Worm (Caenorhabditis elegans): ENCODE results near the gene unc-7.

The unc-7 gene

DNA sequence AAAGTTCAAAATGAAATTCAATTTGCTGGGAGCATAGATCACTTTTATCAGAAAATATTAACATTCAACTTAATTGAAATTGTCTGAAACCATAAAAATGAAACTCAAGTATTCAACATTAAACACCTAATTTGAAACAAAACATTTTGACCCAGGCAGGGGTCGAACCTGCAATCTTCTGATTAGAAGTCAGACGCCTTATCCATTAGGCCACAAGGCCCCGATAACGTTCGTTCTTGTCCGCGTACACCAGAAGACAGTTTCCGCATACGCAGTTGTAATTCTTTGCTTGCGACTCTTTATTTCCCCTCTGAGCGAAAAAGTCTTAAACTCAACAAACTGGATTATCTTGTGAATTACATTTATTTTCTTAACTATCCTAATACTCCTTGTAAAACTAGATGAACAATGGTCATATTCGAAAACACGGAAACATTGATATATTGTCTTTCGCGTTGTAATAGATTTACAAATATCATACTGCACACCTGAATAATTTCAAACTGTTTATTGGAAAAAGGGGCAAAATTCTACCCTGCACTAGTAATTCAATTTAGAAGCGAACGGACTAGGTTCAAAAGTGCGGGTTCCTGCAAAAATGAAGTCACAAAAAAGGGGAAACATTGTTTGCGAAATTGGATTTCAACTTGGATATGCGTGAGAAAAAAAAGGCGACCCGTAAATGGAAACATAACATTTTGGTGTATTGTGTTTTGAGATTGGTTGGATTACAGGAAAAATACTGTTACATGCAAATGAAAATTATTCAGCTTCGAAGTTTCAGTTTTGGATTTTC, 927 bp downstream of the unc-7 start (continued):
- peak; percentile 75 for TF ChIP-seq mes-2 (tag; optimal IDR thresholded peaks at IDR 0.05; ENCODE audit: poor library complexity, severe bottlenecking)
- TF ChIP-seq pha-4 (GFP tag; IDR thresholded peaks at IDR 0.05): no peak; the same call in 1 of the 2 replicates
- TF ChIP-seq pha-4 (tag; optimal IDR thresholded peaks at IDR 0.05): no peak
- peak in 1 of 2 experiments; percentile 33 for TF ChIP-seq lsy-2 (tag; optimal IDR thresholded peaks at IDR 0.05)
- no peak for TF ChIP-seq sdz-12 (GFP tag; optimal IDR thresholded peaks at IDR 0.05)
- TF ChIP-seq lim-7 (GFP tag; IDR thresholded peaks at IDR 0.05): peak; percentile 86
- TF ChIP-seq nhr-11 (tag; optimal IDR thresholded peaks at IDR 0.05): no peak
- peak; percentile 49; the same call in 1 of the 2 replicates for TF ChIP-seq hmg-1.1 (GFP tag; IDR thresholded peaks at IDR 0.05)
- no peak for TF ChIP-seq spr-3 (GFP tag; optimal IDR thresholded peaks at IDR 0.05)
- no peak for TF ChIP-seq nhr-48 (tag; optimal IDR thresholded peaks at IDR 0.05)
- no peak for TF ChIP-seq mxl-3 (GFP tag; optimal IDR thresholded peaks at IDR 0.05)
- TF ChIP-seq mxl-2 (GFP tag; conservative IDR thresholded peaks at IDR 0.05): peak; percentile 67; the same call in 1 of the 2 replicates
- TF ChIP-seq skn-1 (tag; optimal IDR thresholded peaks at IDR 0.05): no peak
- TF ChIP-seq daf-12 (tag; optimal IDR thresholded peaks at IDR 0.05): no peak
- peak; percentile 89 for TF ChIP-seq snpc-1.2 (GFP tag; IDR thresholded peaks at IDR 0.05)
- TF ChIP-seq nhr-28 (tag; optimal IDR thresholded peaks at IDR 0.05): no peak
- TF ChIP-seq egl-43 (GFP tag; IDR thresholded peaks at IDR 0.05): peak; percentile 78
- TF ChIP-seq F26F4.8 (GFP tag; conservative IDR thresholded peaks at IDR 0.05): peak; percentile 75
- no peak for TF ChIP-seq ceh-32 (tag; optimal IDR thresholded peaks at IDR 0.05; ENCODE audit: poor library complexity)
- peak; percentile 83; the same call in 1 of the 2 replicates for TF ChIP-seq arid-1 (GFP tag; conservative IDR thresholded peaks at IDR 0.05)
- TF ChIP-seq zag-1 (tag; optimal IDR thresholded peaks at IDR 0.05): no peak
- TF ChIP-seq tag-97 (GFP tag; IDR thresholded peaks at IDR 0.05): no peak
- no peak for TF ChIP-seq nhr-76 (tag; optimal IDR thresholded peaks at IDR 0.05)
- TF ChIP-seq D1046.2 (GFP tag; IDR thresholded peaks at IDR 0.05): peak; percentile 76; the same call in 1 of the 2 replicates
- TF ChIP-seq tra-1 (GFP tag; IDR thresholded peaks at IDR 0.05): 0 out of 2 replicates have a peak, but pooled peaks have one; percentile 56
- TF ChIP-seq ceh-28 (tag; optimal IDR thresholded peaks at IDR 0.05): no peak
- no peak for TF ChIP-seq unc-62 (GFP tag; optimal IDR thresholded peaks at IDR 0.05 in 1 of 2)
- TF ChIP-seq unc-62 (tag; optimal IDR thresholded peaks at IDR 0.05): no peak

DNA sequence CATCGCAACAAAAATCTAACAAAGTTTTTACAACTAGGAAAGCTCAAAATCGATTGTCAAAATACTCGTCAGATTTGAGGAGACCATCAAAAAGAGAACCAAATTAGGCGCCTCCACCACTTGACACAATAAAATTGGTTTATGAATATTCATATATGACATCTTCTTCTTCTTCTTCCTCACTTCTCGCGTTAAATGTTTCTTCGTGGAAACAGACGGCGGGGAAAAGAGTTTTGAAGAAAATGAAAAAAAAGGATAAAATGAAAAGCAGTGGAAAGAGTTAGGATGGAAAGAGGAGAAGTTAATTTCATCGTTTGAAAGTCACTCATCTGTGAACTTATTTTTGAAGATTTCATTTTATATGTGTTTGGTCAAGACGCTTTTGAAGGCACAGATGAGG, 12.6 kb downstream of the unc-7 start:
- TF ChIP-seq spr-1 (tag; optimal IDR thresholded peaks at IDR 0.05) (no peak), nhr-102 (tag; optimal IDR thresholded peaks at IDR 0.05) (no peak), fkh-10 (GFP tag; optimal IDR thresholded peaks at IDR 0.05) (no peak), sdz-12 (GFP tag; optimal IDR thresholded peaks at IDR 0.05) (no peak), tag-97 (GFP tag; IDR thresholded peaks at IDR 0.05) (no peak), dpl-1 (GFP tag; optimal IDR thresholded peaks at IDR 0.05) (no peak)

DNA sequence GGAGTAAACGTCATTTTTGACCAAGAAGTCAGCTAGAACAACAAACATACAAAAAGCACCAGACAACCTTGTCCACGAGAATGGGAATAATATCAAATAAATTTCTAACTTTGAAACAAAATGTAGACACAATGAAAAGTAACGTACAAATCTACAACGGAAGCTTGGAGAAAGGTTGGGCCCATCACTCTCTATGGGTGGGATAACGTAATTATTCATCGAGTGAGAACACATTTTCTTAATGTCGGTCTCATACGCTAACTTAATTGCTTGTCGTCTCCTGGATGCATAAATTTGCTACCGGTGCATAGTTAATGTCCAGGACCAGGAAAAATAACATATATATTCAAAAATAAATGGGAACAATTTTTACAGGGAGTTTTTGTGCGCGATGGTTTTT, 14.4 kb downstream of the unc-7 start:
- no peak for TF ChIP-seq snpc-4 (tag; optimal IDR thresholded peaks at IDR 0.05)
- TF ChIP-seq lin-39 (tag; optimal IDR thresholded peaks at IDR 0.05): no peak
- TF ChIP-seq Y48G9A.11 (GFP tag; IDR thresholded peaks at IDR 0.05): no peak
- no peak for TF ChIP-seq madf-9 (GFP tag; conservative IDR thresholded peaks at IDR 0.05)
- TF ChIP-seq ceh-44 (GFP tag; IDR thresholded peaks at IDR 0.05): no peak
- no peak for TF ChIP-seq nhr-41 (GFP tag; IDR thresholded peaks at IDR 0.05)
- TF ChIP-seq mxl-2 (GFP tag; conservative IDR thresholded peaks at IDR 0.05): no peak
- no peak for TF ChIP-seq egl-43 (GFP tag; IDR thresholded peaks at IDR 0.05)
- TF ChIP-seq ces-1 (GFP tag; optimal IDR thresholded peaks at IDR 0.05): no peak
- TF ChIP-seq unc-39 (tag; optimal IDR thresholded peaks at IDR 0.05): no peak
- no peak for TF ChIP-seq lir-3 (tag; optimal IDR thresholded peaks at IDR 0.05)
- no peak for TF ChIP-seq egl-27 (tag; optimal IDR thresholded peaks at IDR 0.05)
- no peak for TF ChIP-seq saeg-2 (GFP tag; IDR thresholded peaks at IDR 0.05)

Data from whole organism, L4 larva.